Fruit fly (Drosophila melanogaster) whole organism, embryonic: ENCODE measurements around the gene CG7551.
A peak's percentile ranks its signal among the peaks of the same experiment; 100 is the strongest.

Experiments
- Asciz ChIP-seq: fragments of 200-800 bp; sonication (Bioruptor generic); optimal IDR thresholded peaks from 2 replicates; lab custom pipeline; 2017; ENCODE audit warnings: missing biosample characterization, mild to moderate bottlenecking, missing genetic modification characterization, missing genetic modification reagents
- Atf6 ChIP-seq: fragments of 200-800 bp; sonication (Bioruptor generic); IDR thresholded peaks from 2 replicates; pipeline ENCODE4 v1.3.6; 2022; ENCODE audit warnings: missing biosample characterization, missing genetic modification characterization
- Awh ChIP-seq: fragments of 200-800 bp; sonication (Bioruptor generic); IDR thresholded peaks from 2 replicates; pipeline ENCODE4, ENCODE4 v1.3.6; 2022; ENCODE audit warnings: missing biosample characterization, missing genetic modification characterization
- CG11695 ChIP-seq: fragments of 200-800 bp; sonication (Bioruptor generic); IDR thresholded peaks from 3 replicates; pipeline ENCODE4 v1.3.6; 2022; ENCODE audit warnings: missing biosample characterization, missing genetic modification characterization
- CG12659 ChIP-seq: fragments of 200-800 bp; sonication (Bioruptor generic); optimal IDR thresholded peaks from 3 replicates; lab custom pipeline; 2017; ENCODE audit warnings: mild to moderate bottlenecking, missing biosample characterization, missing genetic modification reagents, missing genetic modification characterization
- CG12769 ChIP-seq: fragments of 200-800 bp; sonication (Bioruptor generic); optimal IDR thresholded peaks from 2 replicates; lab custom pipeline; 2019; ENCODE audit warnings: missing biosample characterization, mild to moderate bottlenecking, missing genetic modification characterization, moderate library complexity
- CG15011 ChIP-seq: fragments of 200-800 bp; sonication (Bioruptor generic); optimal IDR thresholded peaks from 3 replicates; lab custom pipeline; 2018; ENCODE audit warnings: missing biosample characterization, mild to moderate bottlenecking, missing genetic modification characterization
- CG17829 ChIP-seq: fragments of 200-800 bp; optimal IDR thresholded peaks from 2 replicates; lab custom pipeline; 2019; ENCODE audit warnings: missing biosample characterization, mild to moderate bottlenecking, missing genetic modification characterization, moderate library complexity
- CG18476 ChIP-seq: fragments of 200-800 bp; sonication (Bioruptor generic); optimal IDR thresholded peaks from 2 replicates; lab custom pipeline; 2016; ENCODE audit warnings: missing biosample characterization, mild to moderate bottlenecking, missing genetic modification characterization
- CG3163 ChIP-seq: fragments of 200-800 bp; sonication (Bioruptor generic); optimal IDR thresholded peaks from 3 replicates; lab custom pipeline; 2016; ENCODE audit warnings: missing biosample characterization, missing genetic modification characterization
- CG32772 ChIP-seq: fragments of 200-800 bp; sonication (Bioruptor generic); IDR thresholded peaks from 2 replicates; pipeline ENCODE4 v1.3.6; 2022; ENCODE audit warnings: missing biosample characterization, missing genetic modification characterization
- CG3281 ChIP-seq: fragments of 200-800 bp; sonication (Bioruptor generic); optimal IDR thresholded peaks from 3 replicates; lab custom pipeline; 2017; ENCODE audit warnings: missing biosample characterization, mild to moderate bottlenecking, missing genetic modification characterization
- CG3847 ChIP-seq: fragments of 200-800 bp; sonication (Bioruptor generic); IDR thresholded peaks from 2 replicates; pipeline ENCODE4 v1.3.6; 2022; ENCODE audit warnings: missing biosample characterization, missing genetic modification characterization
- CG7372 ChIP-seq: fragments of 200-800 bp; sonication (Bioruptor generic); IDR thresholded peaks from 2 replicates; pipeline ENCODE4 v1.3.6; 2022; ENCODE audit warnings: missing biosample characterization, missing genetic modification characterization
- CG7928 ChIP-seq: fragments of 200-800 bp; sonication (Bioruptor generic); optimal IDR thresholded peaks from 2 replicates; lab custom pipeline; 2017; ENCODE audit warnings: missing biosample characterization, mild to moderate bottlenecking, missing genetic modification characterization
- CG8765 ChIP-seq: fragments of 200-800 bp; sonication (Bioruptor generic); IDR thresholded peaks from 2 replicates; pipeline ENCODE4 v1.3.6; 2022; ENCODE audit warnings: missing biosample characterization, missing genetic modification characterization
- CHES-1-like ChIP-seq: fragments of 200-800 bp; sonication (Bioruptor generic); optimal IDR thresholded peaks from 2 replicates; lab custom pipeline; 2016; ENCODE audit warnings: missing biosample characterization, missing genetic modification characterization
- CTCF ChIP-seq: fragments of 200-800 bp; sonication (Bioruptor generic); optimal IDR thresholded peaks from 2 replicates; lab custom pipeline; 2017; ENCODE audit warnings: missing biosample characterization, mild to moderate bottlenecking, missing genetic modification characterization, moderate library complexity
- D ChIP-seq, 2 experiments: fragments of 200-800 bp in 1 of 2; fragments of >200 bp in 1 of 2; sonication (Bioruptor generic) in 1 of 2; optimal IDR thresholded peaks; 2 replicates in 1 of 2; 3 replicates in 1 of 2; lab custom pipeline; 2017; ENCODE audit warnings: mild to moderate bottlenecking in 1 of 2, missing biosample characterization in 1 of 2, missing genetic modification characterization in 1 of 2, missing genetic modification reagents in 1 of 2
- Dad ChIP-seq: fragments of 200-800 bp; sonication (Bioruptor generic); optimal IDR thresholded peaks from 3 replicates; lab custom pipeline; 2016; ENCODE audit warnings: missing biosample characterization, missing genetic modification characterization
- Dbx ChIP-seq: fragments of 200-800 bp; sonication (Bioruptor generic); IDR thresholded peaks from 3 replicates; pipeline ENCODE4 v1.3.6; 2022; ENCODE audit warnings: missing biosample characterization, missing genetic modification characterization
- Ets65A ChIP-seq: fragments of 200-800 bp; sonication (Bioruptor generic); peaks from one replicate; lab custom pipeline; 2016; ENCODE audit warnings: missing biosample characterization, missing genetic modification characterization
- Med ChIP-seq: fragments of 200-800 bp; sonication (Bioruptor generic); peaks from one replicate; lab custom pipeline; 2016; ENCODE audit warnings: missing biosample characterization, missing genetic modification characterization, mild to moderate bottlenecking, inconsistent platforms, moderate library complexity
- Ssrp ChIP-seq: fragments of 200-800 bp; sonication (Bioruptor generic); optimal IDR thresholded peaks from 2 replicates; lab custom pipeline; 2018; ENCODE audit warnings: missing biosample characterization, mild to moderate bottlenecking, missing genetic modification characterization, moderate library complexity
- Xbp1 ChIP-seq: fragments of 200-800 bp; sonication (Bioruptor generic); optimal IDR thresholded peaks from 3 replicates; lab custom pipeline; 2016; ENCODE audit warnings: missing biosample characterization, mild to moderate bottlenecking, missing genetic modification characterization
- ab ChIP-seq: fragments of 200-800 bp; sonication (Bioruptor generic); optimal IDR thresholded peaks from 2 replicates; lab custom pipeline; 2016; ENCODE audit warnings: missing biosample characterization, missing genetic modification characterization
- amos ChIP-seq: fragments of 200-800 bp; sonication (Bioruptor generic); IDR thresholded peaks from 2 replicates; pipeline ENCODE4 v1.3.6; 2022; ENCODE audit warnings: missing biosample characterization, missing genetic modification characterization; ENCODE audit not compliant: partially characterized antibody
- ara ChIP-seq: fragments of 200-800 bp; sonication (Bioruptor generic); IDR thresholded peaks from 2 replicates; pipeline ENCODE4 v1.3.6; 2022; ENCODE audit warnings: missing biosample characterization, missing genetic modification characterization
- ash1 ChIP-seq: fragments of 200-800 bp; sonication (Bioruptor generic); optimal IDR thresholded peaks from 2 replicates; lab custom pipeline; 2018; ENCODE audit warnings: missing biosample characterization, mild to moderate bottlenecking, missing genetic modification characterization
- br ChIP-seq: fragments of >200 bp; optimal IDR thresholded peaks from 2 replicates; lab custom pipeline; 2017
- chm ChIP-seq: fragments of 200-800 bp; sonication (Bioruptor generic); IDR thresholded peaks from 2 replicates; pipeline ENCODE4 v1.3.6; 2022; ENCODE audit warnings: missing biosample characterization, missing genetic modification characterization
- dmrt11E ChIP-seq: fragments of 200-800 bp; sonication (Bioruptor generic); optimal IDR thresholded peaks from 3 replicates; lab custom pipeline; 2018; ENCODE audit warnings: missing biosample characterization, mild to moderate bottlenecking, missing genetic modification characterization, moderate library complexity
- ems ChIP-seq: fragments of 200-800 bp; sonication (Bioruptor generic); optimal IDR thresholded peaks from 3 replicates; lab custom pipeline; 2016; ENCODE audit warnings: missing biosample characterization, missing genetic modification characterization
- eyg ChIP-seq: fragments of 200-800 bp; sonication (Bioruptor generic); optimal IDR thresholded peaks from 3 replicates; lab custom pipeline; 2016; ENCODE audit warnings: missing biosample characterization, missing genetic modification characterization
- gsb ChIP-seq: fragments of 200-800 bp; sonication (Bioruptor generic); IDR thresholded peaks from 2 replicates; pipeline ENCODE4 v1.3.6; 2022; ENCODE audit warnings: missing biosample characterization, missing genetic modification characterization
- her ChIP-seq: fragments of 200-800 bp; sonication (Bioruptor generic); optimal IDR thresholded peaks from 2 replicates; lab custom pipeline; 2016; ENCODE audit warnings: missing biosample characterization, missing genetic modification characterization
- inv ChIP-seq: fragments of 200-800 bp; sonication (Bioruptor generic); IDR thresholded peaks from 2 replicates; pipeline ENCODE4 v1.3.6; 2022; ENCODE audit warnings: missing biosample characterization, missing genetic modification characterization; ENCODE audit not compliant: partially characterized antibody
- klu ChIP-seq: fragments of 200-800 bp; sonication (Bioruptor generic); IDR thresholded peaks from 2 replicates; pipeline ENCODE4 v1.3.6; 2022; ENCODE audit warnings: missing biosample characterization, missing genetic modification characterization
- lilli ChIP-seq: fragments of 200-800 bp; sonication (Bioruptor generic); optimal IDR thresholded peaks from 3 replicates; lab custom pipeline; 2016; ENCODE audit warnings: missing biosample characterization, missing genetic modification characterization
- pan ChIP-seq, 4 experiments: fragments of >200 bp in 3 of 4; fragments of 200-800 bp in 1 of 4; sonication (Bioruptor generic) in 1 of 4; optimal IDR thresholded peaks in 3 of 4; IDR thresholded peaks in 1 of 4; 2 replicates each; pipeline versions ENCODE4 v1.3.6 to Lab custom; 2017 to 2022; ENCODE audit warnings: missing biosample characterization in 2 of 4, missing genetic modification characterization in 2 of 4, mixed read lengths in 1 of 4
- phol ChIP-seq: fragments of 200-800 bp; sonication (Bioruptor generic); optimal IDR thresholded peaks from 3 replicates; lab custom pipeline; 2018; ENCODE audit warnings: missing biosample characterization, mild to moderate bottlenecking, missing genetic modification characterization, moderate library complexity
- pros ChIP-seq: fragments of 200-800 bp; sonication (Bioruptor generic); optimal IDR thresholded peaks from 3 replicates; lab custom pipeline; 2019; ENCODE audit warnings: missing biosample characterization, mild to moderate bottlenecking, missing genetic modification characterization, moderate library complexity
- schlank ChIP-seq: fragments of 200-800 bp; sonication (Bioruptor generic); optimal IDR thresholded peaks from 2 replicates; lab custom pipeline; 2018; ENCODE audit warnings: missing biosample characterization, mild to moderate bottlenecking, missing genetic modification characterization
- sens-2 ChIP-seq: fragments of 200-800 bp; sonication (Bioruptor generic); IDR thresholded peaks from 2 replicates; pipeline ENCODE4 v1.3.6; 2022; ENCODE audit warnings: missing biosample characterization, missing genetic modification characterization
- twi ChIP-seq: fragments of 200-800 bp; optimal IDR thresholded peaks from 2 replicates; lab custom pipeline; 2019; ENCODE audit warnings: missing biosample characterization, mild to moderate bottlenecking, missing genetic modification characterization, moderate library complexity
- tx ChIP-seq: fragments of 200-800 bp; sonication (Bioruptor generic); optimal IDR thresholded peaks from 2 replicates; lab custom pipeline; 2016; ENCODE audit warnings: missing biosample characterization, missing genetic modification characterization
- zf30C ChIP-seq: fragments of 200-800 bp; sonication (Bioruptor generic); optimal IDR thresholded peaks from 3 replicates; lab custom pipeline; 2018; ENCODE audit warnings: missing biosample characterization, mild to moderate bottlenecking, missing genetic modification characterization

CG7551 gene

dm6 chr3L:11433151-11433550 lies 25.1 kb upstream of the CG7551 start (continued):
- no peak for TF ChIP-seq sens-2
- TF ChIP-seq tx: no peak

dm6 chr3L:11434112-11434511 lies 24.2 kb upstream of the CG7551 start:
- TF ChIP-seq br (lab: Kevin White, UChicago) (no peak), CG17829 (no peak), D (optimal IDR thresholded peaks at IDR 0.05; lab: Kevin White, UChicago) (peak; percentile 68), D (GFP tag; optimal IDR thresholded peaks at IDR 0.05; lab: Kevin White, UChicago) (no peak), pros (no peak), twi (peak; percentile 72), Med (GFP tag; lab: Kevin White, UChicago) (peak; percentile 55)

DNA sequence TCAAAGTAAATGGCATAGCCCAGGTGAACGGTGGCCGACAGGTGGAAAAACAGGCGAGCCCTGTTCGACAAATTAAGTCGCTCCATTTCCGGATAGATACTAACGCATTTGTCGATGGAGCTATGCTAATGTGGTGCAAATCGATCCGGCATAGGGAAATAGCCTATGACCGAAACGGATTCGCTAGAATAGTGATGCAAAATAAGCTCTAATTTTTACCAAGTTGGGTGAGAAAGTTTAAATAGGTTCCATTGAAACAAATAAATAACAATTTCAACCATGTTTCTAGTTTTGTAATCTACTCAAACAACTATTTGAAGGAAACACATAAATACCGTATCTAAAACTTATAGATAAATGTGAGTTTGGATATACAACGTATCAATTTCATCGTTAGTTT lies 22.9 kb upstream of the CG7551 start, which contains the start of gene CG6149:
Gene CG6149, minus strand, starts transcription at position 101 of the 400 bp plus-strand sequence.
- TF ChIP-seq CG3847 (GFP tag; lab: Robert Waterston, UW) (0 out of 2 replicates have a peak, but pooled peaks have one; percentile 7), klu (GFP tag; lab: Robert Waterston, UW) (no peak)

dm6 chr3L:11439570-11439969 lies 18.7 kb upstream of the CG7551 start:
- TF ChIP-seq CG18476 (no peak), CG32772 (0 out of 2 replicates have a peak, but pooled peaks have one; percentile 21), zf30C (GFP tag; lab: Kevin White, UChicago) (no peak), CTCF (no peak), Dbx (no peak), ara (GFP tag; lab: Robert Waterston, UW) (0 out of 2 replicates have a peak, but pooled peaks have one; percentile 9), gsb (GFP tag; lab: Robert Waterston, UW) (no peak), chm (GFP tag; lab: Robert Waterston, UW) (no peak), CG7372 (no peak), CHES-1-like (no peak), her (GFP tag; lab: Kevin White, UChicago) (no peak), ash1 (GFP tag; lab: Kevin White, UChicago) (no peak), schlank (no peak), CG3163 (GFP tag; lab: Kevin White, UChicago) (no peak), eyg (GFP tag; lab: Kevin White, UChicago) (no peak), CG12659 (GFP tag; lab: Kevin White, UChicago) (no peak), lilli (GFP tag; lab: Kevin White, UChicago) (no peak), Asciz (GFP tag; lab: Kevin White, UChicago) (no peak), CG11695 (GFP tag; lab: Robert Waterston, UW) (no peak), Xbp1 (GFP tag; lab: Kevin White, UChicago) (no peak), Dad (GFP tag; lab: Kevin White, UChicago) (no peak), CG8765 (peak; percentile 65), CG15011 (GFP tag; lab: Kevin White, UChicago) (no peak), pan (optimal IDR thresholded peaks at IDR 0.05; lab: Kevin White, UChicago) (no peak), pan (GFP tag; optimal IDR thresholded peaks at IDR 0.05 in 1 of 2, IDR thresholded peaks at IDR 0.05 in 1 of 2) (no peak), Atf6 (GFP tag; lab: Robert Waterston, UW) (peak; percentile 50), dmrt11E (tag; lab: Kevin White, UChicago) (peak; percentile 40), amos (no peak), CG7928 (GFP tag; lab: Kevin White, UChicago) (no peak), Awh (GFP tag; lab: Robert Waterston, UW) (peak; percentile 33; the same call in 1 of the 2 replicates), ems (GFP tag; lab: Kevin White, UChicago) (no peak), phol (peak; percentile 31), Ets65A (GFP tag; lab: Kevin White, UChicago) (peak; percentile 56), CG12769 (tag; lab: Kevin White, UChicago) (no peak), inv (GFP tag; lab: Robert Waterston, UW) (no peak), br (lab: Kevin White, UChicago) (no peak), ab (GFP tag; lab: Kevin White, UChicago) (no peak), CG3281 (GFP tag; lab: Kevin White, UChicago) (peak; percentile 1), Ssrp (tag; lab: Kevin White, UChicago) (no peak)
